Worm (Caenorhabditis elegans) whole organism, L4/young adult: ENCODE results near the gene twk-42.

Experiments
- W03F9.2 ChIP-seq: fragments of 150-350 bp; optimal IDR thresholded peaks from 2 replicates; lab custom pipeline; 2014; ENCODE audit warnings: missing biosample characterization, missing genetic modification characterization
- dao-5 ChIP-seq: sonication (generic microtip); optimal IDR thresholded peaks from 2 replicates; lab custom pipeline; 2016; ENCODE audit warnings: missing genotype, missing genetic modification characterization, moderate library complexity, missing compliant biosample characterization
- him-1 ChIP-seq: sonication (generic microtip); optimal IDR thresholded peaks from 2 replicates; lab custom pipeline; 2016; ENCODE audit warnings: missing genotype, missing genetic modification reagents, missing genetic modification characterization, missing compliant biosample characterization

twk-42 gene

ce11 chrV:17700728-17701262 lies 31.6 kb downstream of the twk-42 start, which contains the start of the genes Y26G10.5 and srh-32:
TSS of gene Y26G10.5 (minus strand) at chrV:17700828.
TSS of gene srh-32 (plus strand) at chrV:17701212.
- TF ChIP-seq dao-5 (tag; lab: Kevin White, UChicago) (no peak), W03F9.2 (tag; lab: Kevin White, UChicago) (no peak), him-1 (no peak)

ce11 chrV:17699659-17700058 lies 32.8 kb downstream of the twk-42 start, which contains the start of gene Y26G10.6:
TSS of gene Y26G10.6 (plus strand) at chrV:17699959.
- TF ChIP-seq dao-5 (tag; lab: Kevin White, UChicago) (no peak), W03F9.2 (tag; lab: Kevin White, UChicago) (no peak), him-1 (no peak)

ce11 chrV:17699097-17699496 lies 33.3 kb downstream of the twk-42 start, which contains the start of gene Y26G10.4:
TSS of gene Y26G10.4 (minus strand) at chrV:17699197.
- TF ChIP-seq W03F9.2 (tag; lab: Kevin White, UChicago), result no peak
- TF ChIP-seq dao-5 (tag; lab: Kevin White, UChicago), result no peak
- no peak for TF ChIP-seq him-1

- TF ChIP-seq him-1 (no peak), W03F9.2 (tag; lab: Kevin White, UChicago) (no peak), dao-5 (tag; lab: Kevin White, UChicago) (no peak)
Measured at ce11 chrV:17696753-17697152, 35.7 kb downstream of the twk-42 start, which contains the start of gene spp-29. TSS of gene spp-29 (minus strand) at chrV:17696853.

ce11 chrV:17695802-17696201 lies 36.6 kb downstream of the twk-42 start, which contains the start of gene Y26G10.1:
TSS of gene Y26G10.1 (minus strand) at chrV:17695902.
- no peak for TF ChIP-seq him-1
- no peak for TF ChIP-seq W03F9.2 (tag; lab: Kevin White, UChicago)
- TF ChIP-seq dao-5 (tag; lab: Kevin White, UChicago), result no peak

- TF ChIP-seq dao-5 (tag; lab: Kevin White, UChicago) (no peak), him-1 (no peak), W03F9.2 (tag; lab: Kevin White, UChicago) (no peak)
Measured at ce11 chrV:17694260-17694659, 38.2 kb downstream of the twk-42 start.

- no peak for TF ChIP-seq dao-5 (tag; lab: Kevin White, UChicago)
- no peak for TF ChIP-seq him-1
- no peak for TF ChIP-seq W03F9.2 (tag; lab: Kevin White, UChicago)
Measured at ce11 chrV:17690922-17691321, 41.5 kb downstream of the twk-42 start, which contains the start of gene F59A1.13. TSS of gene F59A1.13 (minus strand) at chrV:17691022.

ce11 chrV:17686852-17687251 lies 45.6 kb downstream of the twk-42 start, which contains the start of gene F59A1.18:
TSS of gene F59A1.18 (minus strand) at chrV:17686952.
- TF ChIP-seq dao-5 (tag; lab: Kevin White, UChicago), result no peak
- TF ChIP-seq him-1, result no peak
- no peak for TF ChIP-seq W03F9.2 (tag; lab: Kevin White, UChicago)

ce11 chrV:17684857-17685256 lies 47.6 kb downstream of the twk-42 start, which contains the start of the genes F59A1.16 and F59A1.6:
TSS of gene F59A1.16 (minus strand) at chrV:17684957.
TSS of gene F59A1.6 (plus strand) at chrV:17685141.
- TF ChIP-seq him-1 (no peak), W03F9.2 (tag; lab: Kevin White, UChicago) (no peak), dao-5 (tag; lab: Kevin White, UChicago) (no peak)

- no peak for TF ChIP-seq dao-5 (tag; lab: Kevin White, UChicago)
- no peak for TF ChIP-seq W03F9.2 (tag; lab: Kevin White, UChicago)
- no peak for TF ChIP-seq him-1
Measured at ce11 chrV:17683763-17684162, 48.7 kb downstream of the twk-42 start, which contains the start of gene F59A1.15. TSS of gene F59A1.15 (minus strand) at chrV:17683863.

ce11 chrV:17683290-17683689 lies 49.1 kb downstream of the twk-42 start:
- TF ChIP-seq W03F9.2 (tag; lab: Kevin White, UChicago) (no peak), dao-5 (tag; lab: Kevin White, UChicago) (no peak), him-1 (no peak)
